Fruit fly (Drosophila melanogaster) whole organism, wandering third instar larva: ENCODE results near the gene Tfb5.

Experiments used
- Abd-B ChIP-seq: fragments of >200 bp; optimal IDR thresholded peaks from 2 replicates; lab custom pipeline; 2017; ENCODE audit warnings: missing biosample characterization, missing genetic modification characterization
- CrebA ChIP-seq: fragments of 200-800 bp; sonication (Bioruptor generic); optimal IDR thresholded peaks from 2 replicates; lab custom pipeline; 2016; ENCODE audit warnings: missing biosample characterization, mild to moderate bottlenecking, missing genetic modification characterization, borderline replicate concordance
- Dfd ChIP-seq: fragments of >200 bp; optimal IDR thresholded peaks from 2 replicates; lab custom pipeline; 2017; ENCODE audit warnings: missing biosample characterization, missing genetic modification characterization
- Dif ChIP-seq: fragments of 200-275, 200-300 bp; sonication (Bioruptor generic); optimal IDR thresholded peaks from 2 replicates; lab custom pipeline; 2018; ENCODE audit warnings: missing biosample characterization, missing genetic modification characterization; ENCODE audit not compliant: partially characterized antibody
- GATAd ChIP-seq: sonication (Bioruptor generic); optimal IDR thresholded peaks from 2 replicates; lab custom pipeline; 2016; ENCODE audit warnings: missing biosample characterization, missing genetic modification characterization
- HLH106 ChIP-seq: fragments of 200-800 bp; optimal IDR thresholded peaks from 3 replicates; lab custom pipeline; 2019; ENCODE audit warnings: missing biosample characterization, mild to moderate bottlenecking, missing genetic modification characterization, moderate library complexity
- Hnf4 ChIP-seq: fragments of 200-800 bp; sonication (Bioruptor generic); optimal IDR thresholded peaks from 2 replicates; lab custom pipeline; 2016; ENCODE audit warnings: missing biosample characterization, mild to moderate bottlenecking, missing genetic modification characterization
- Hr78 ChIP-seq: fragments of >200 bp; optimal IDR thresholded peaks from 2 replicates; lab custom pipeline; 2017; ENCODE audit warnings: missing biosample characterization, missing genetic modification characterization
- Jra ChIP-seq: sonication (Bioruptor generic); optimal IDR thresholded peaks from 2 replicates; lab custom pipeline; 2016; ENCODE audit warnings: missing biosample characterization, missing genetic modification characterization
- Mio ChIP-seq: sonication (Bioruptor generic); optimal IDR thresholded peaks from 2 replicates; lab custom pipeline; 2016; ENCODE audit warnings: missing biosample characterization, missing genetic modification characterization
- Myc ChIP-seq: fragments of >200 bp; optimal IDR thresholded peaks from 2 replicates; lab custom pipeline; 2017
- N ChIP-seq: fragments of >200 bp; optimal IDR thresholded peaks from 2 replicates; lab custom pipeline; 2018; ENCODE audit warnings: missing biosample characterization, missing external identifiers, missing genetic modification characterization
- Rel ChIP-seq, 2 experiments: fragments of 200-800 bp; sonication (Bioruptor generic) in 1 of 2; optimal IDR thresholded peaks; 2 replicates in 1 of 2; 3 replicates in 1 of 2; lab custom pipeline; 2016 to 2019; ENCODE audit warnings: mild to moderate bottlenecking in 2 of 2, missing biosample characterization in 2 of 2, missing genetic modification characterization in 2 of 2, moderate library complexity in 1 of 2
- Sp1 ChIP-seq: fragments of 200-800 bp; sonication (Bioruptor generic); optimal IDR thresholded peaks from 3 replicates; lab custom pipeline; 2019; ENCODE audit warnings: missing biosample characterization, mild to moderate bottlenecking, missing genetic modification characterization, moderate library complexity
- Vsx2 ChIP-seq: fragments of 200-300, 225-300 bp; sonication (Bioruptor generic); optimal IDR thresholded peaks from 2 replicates; lab custom pipeline; 2018; ENCODE audit warnings: missing biosample characterization, missing genetic modification characterization; ENCODE audit not compliant: partially characterized antibody
- br ChIP-seq: fragments of 200-800 bp; sonication (Bioruptor generic); optimal IDR thresholded peaks from 2 replicates; lab custom pipeline; 2016; ENCODE audit warnings: missing biosample characterization, missing genetic modification characterization
- brk ChIP-seq: fragments of 200-800 bp; sonication (Bioruptor generic); optimal IDR thresholded peaks from 2 replicates; lab custom pipeline; 2016; ENCODE audit warnings: missing biosample characterization, mild to moderate bottlenecking, missing genetic modification characterization
- dl ChIP-seq, 2 experiments: fragments of 175-275, 200-275 bp in 1 of 2; fragments of 200-275 bp in 1 of 2; sonication (Bioruptor generic); optimal IDR thresholded peaks; lab custom pipeline; 2018; ENCODE audit warnings: mild to moderate bottlenecking in 2 of 2, missing biosample characterization in 2 of 2, missing genetic modification characterization in 2 of 2, moderate library complexity in 2 of 2; ENCODE audit not compliant: partially characterized antibody in 2 of 2, insufficient read depth in 1 of 2
- dmrt93B ChIP-seq: fragments of 200-800 bp; sonication (Bioruptor generic); optimal IDR thresholded peaks from 2 replicates; lab custom pipeline; 2018; ENCODE audit warnings: missing biosample characterization, mild to moderate bottlenecking, missing genetic modification characterization
- ey ChIP-seq: fragments of 200-800 bp; sonication (Bioruptor generic); optimal IDR thresholded peaks from 2 replicates; lab custom pipeline; 2016; ENCODE audit warnings: missing biosample characterization, missing genetic modification characterization
- h ChIP-seq: fragments of 200-800 bp; sonication (Bioruptor generic); optimal IDR thresholded peaks from 3 replicates; lab custom pipeline; 2016; ENCODE audit warnings: missing biosample characterization, mild to moderate bottlenecking, missing genetic modification characterization
- jim ChIP-seq: fragments of 175-275, 200-325 bp; sonication (Bioruptor generic); optimal IDR thresholded peaks from 2 replicates; lab custom pipeline; 2016; ENCODE audit warnings: missing biosample characterization, mild to moderate bottlenecking, missing genetic modification characterization
- pan ChIP-seq: fragments of >200 bp; optimal IDR thresholded peaks from 2 replicates; lab custom pipeline; 2017
- psq ChIP-seq: fragments of 200-800 bp; sonication (Bioruptor generic); optimal IDR thresholded peaks from 3 replicates; lab custom pipeline; 2017; ENCODE audit warnings: missing biosample characterization, mild to moderate bottlenecking, missing genetic modification characterization, moderate library complexity
- rgr ChIP-seq: fragments of 200-800 bp; sonication (Bioruptor generic); optimal IDR thresholded peaks from 3 replicates; lab custom pipeline; 2016; ENCODE audit warnings: missing biosample characterization, mild to moderate bottlenecking, missing genetic modification characterization
- sage ChIP-seq: fragments of 200-800 bp; sonication (Bioruptor generic); optimal IDR thresholded peaks from 2 replicates; lab custom pipeline; 2016; ENCODE audit warnings: missing biosample characterization, mild to moderate bottlenecking, missing genetic modification characterization
- sv ChIP-seq: fragments of 200-800 bp; sonication (Bioruptor generic); optimal IDR thresholded peaks from 3 replicates; lab custom pipeline; 2016; ENCODE audit warnings: missing biosample characterization, missing genetic modification characterization
- woc ChIP-seq: sonication (Bioruptor generic); optimal IDR thresholded peaks from 2 replicates; lab custom pipeline; 2016; ENCODE audit warnings: missing biosample characterization, mild to moderate bottlenecking, missing genetic modification characterization

Tfb5 gene

DNA sequence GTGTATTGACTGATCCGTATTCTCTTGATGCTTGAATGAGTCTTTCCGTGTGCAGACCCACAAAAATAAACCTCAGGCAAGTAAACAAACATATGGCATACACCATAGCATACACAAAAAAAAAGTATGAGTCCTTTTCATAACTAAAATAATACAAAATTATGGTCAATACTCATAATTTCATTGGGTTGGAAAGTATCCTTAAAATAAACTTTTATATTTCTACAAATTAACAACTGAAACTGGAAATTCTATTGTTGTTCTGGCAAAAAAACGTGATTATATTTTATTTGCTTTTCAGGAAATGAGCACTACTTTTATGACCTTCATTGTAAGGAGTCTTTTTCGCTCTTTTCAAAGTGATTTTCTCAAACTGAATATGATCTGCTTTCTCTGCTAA is 31.4 kb upstream of the Tfb5 start:
- TF ChIP-seq Myc (lab: Kevin White, UChicago), result no peak
- no peak for TF ChIP-seq Jra (GFP tag; lab: Kevin White, UChicago)
- no peak for TF ChIP-seq HLH106 (tag; lab: Kevin White, UChicago)
- no peak for TF ChIP-seq sv (GFP tag; lab: Kevin White, UChicago)
- no peak for TF ChIP-seq brk (GFP tag; lab: Kevin White, UChicago)

DNA sequence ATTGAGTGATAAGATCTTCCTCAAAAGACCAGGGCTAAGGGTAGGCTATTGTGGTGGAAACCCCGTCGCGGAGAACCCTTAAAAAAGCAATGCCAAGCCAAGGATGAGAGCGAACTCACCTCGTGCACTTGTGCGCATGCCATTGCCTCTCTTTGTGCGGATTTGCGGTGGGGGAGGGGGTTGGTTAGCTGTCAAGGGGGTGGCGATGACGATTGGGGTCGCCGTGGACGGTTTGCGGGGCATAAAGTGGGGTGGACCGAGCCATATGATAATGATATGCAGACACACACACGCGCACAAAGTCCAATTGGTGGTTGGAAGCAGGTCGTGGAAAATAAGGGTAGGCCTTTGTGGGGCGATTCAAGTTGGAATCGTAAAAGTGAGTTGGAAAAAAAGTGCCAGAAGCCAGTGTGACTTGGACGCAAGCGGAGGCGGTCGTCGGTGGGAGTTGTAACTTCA is 26.8 kb upstream of the Tfb5 start, which contains the start of the genes CG14042 and SP555:
Gene CG14042, plus strand, starts transcription at position 308 of the 459 bp plus-strand sequence.
Gene SP555, plus strand, starts transcription at position 308 of the 459 bp plus-strand sequence.
- TF ChIP-seq Abd-B (GFP tag; lab: Kevin White, UChicago) (no peak), Dif (GFP tag; lab: Kevin White, UChicago) (no peak), ey (GFP tag; lab: Kevin White, UChicago) (no peak), Dfd (GFP tag; lab: Kevin White, UChicago) (no peak), pan (no peak), Sp1 (GFP tag; lab: Kevin White, UChicago) (no peak), Mio (GFP tag; lab: Kevin White, UChicago) (no peak), sv (GFP tag; lab: Kevin White, UChicago) (no peak), sage (no peak), CrebA (GFP tag; lab: Kevin White, UChicago) (no peak), Rel (GFP tag; optimal IDR thresholded peaks at IDR 0.05; lab: Kevin White, UChicago) (no peak), Rel (tag; optimal IDR thresholded peaks at IDR 0.05; lab: Kevin White, UChicago) (no peak), GATAd (GFP tag; lab: Kevin White, UChicago) (no peak)
- TF ChIP-seq, all 38 proteins: peak for 0

DNA sequence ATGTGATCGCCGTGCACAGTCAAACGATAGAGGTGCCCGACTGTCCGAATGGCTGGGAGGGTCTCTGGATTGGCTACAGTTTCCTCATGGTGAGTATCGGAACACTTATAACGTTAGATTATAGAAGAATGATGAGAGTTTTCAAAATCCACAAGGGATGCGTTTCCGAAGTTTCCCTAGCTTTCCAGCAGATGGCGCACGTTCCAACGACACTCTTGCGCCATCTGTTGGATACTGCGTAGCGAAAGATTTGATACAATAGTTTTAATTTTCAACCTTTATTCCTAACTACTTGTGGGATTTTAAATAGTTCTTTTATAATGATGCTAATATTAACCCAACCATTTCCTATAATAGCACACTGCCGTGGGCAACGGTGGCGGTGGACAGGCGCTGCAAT is 25.5 kb upstream of the Tfb5 start:
- TF ChIP-seq dl (GFP tag; optimal IDR thresholded peaks at IDR 0.05; lab: Kevin White, UChicago; ENCODE audit: insufficient read depth in 1 of 2, partially characterized antibody in 2 of 2) (no peak), HLH106 (tag; lab: Kevin White, UChicago) (no peak)

DNA sequence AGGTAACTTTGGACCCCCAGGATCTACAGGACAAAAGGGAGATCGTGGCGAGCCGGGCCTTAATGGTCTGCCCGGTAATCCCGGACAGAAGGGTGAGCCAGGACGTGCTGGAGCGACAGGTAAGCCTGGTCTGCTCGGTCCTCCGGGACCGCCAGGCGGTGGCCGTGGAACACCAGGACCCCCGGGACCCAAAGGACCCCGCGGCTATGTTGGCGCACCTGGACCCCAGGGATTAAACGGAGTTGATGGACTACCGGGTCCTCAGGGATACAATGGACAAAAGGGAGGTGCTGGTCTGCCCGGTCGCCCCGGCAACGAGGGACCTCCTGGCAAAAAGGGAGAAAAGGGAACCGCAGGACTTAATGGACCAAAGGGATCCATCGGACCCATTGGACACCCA is 21.3 kb upstream of the Tfb5 start:
- TF ChIP-seq Abd-B (GFP tag; lab: Kevin White, UChicago), result no peak
- TF ChIP-seq Dfd (GFP tag; lab: Kevin White, UChicago), result peak; percentile 96
- TF ChIP-seq HLH106 (tag; lab: Kevin White, UChicago), result no peak
- TF ChIP-seq GATAd (GFP tag; lab: Kevin White, UChicago), result no peak
- no peak for TF ChIP-seq CrebA (GFP tag; lab: Kevin White, UChicago)

DNA sequence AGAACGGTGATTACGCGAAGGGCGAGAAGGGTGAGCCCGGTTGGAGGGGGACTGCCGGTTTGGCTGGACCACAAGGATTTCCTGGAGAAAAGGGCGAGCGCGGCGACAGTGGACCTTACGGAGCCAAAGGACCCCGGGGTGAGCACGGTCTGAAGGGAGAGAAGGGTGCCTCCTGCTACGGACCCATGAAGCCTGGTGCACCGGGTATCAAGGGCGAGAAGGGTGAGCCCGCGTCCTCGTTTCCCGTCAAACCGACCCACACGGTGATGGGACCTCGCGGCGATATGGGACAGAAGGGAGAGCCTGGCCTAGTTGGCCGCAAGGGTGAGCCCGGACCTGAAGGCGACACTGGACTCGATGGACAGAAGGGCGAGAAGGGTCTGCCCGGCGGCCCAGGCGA is 20.8 kb upstream of the Tfb5 start:
- TF ChIP-seq Dfd (GFP tag; lab: Kevin White, UChicago), result no peak
- TF ChIP-seq rgr (GFP tag; lab: Kevin White, UChicago), result no peak
- no peak for TF ChIP-seq Myc (lab: Kevin White, UChicago)
- TF ChIP-seq Vsx2 (GFP tag; lab: Kevin White, UChicago), result no peak
- no peak for TF ChIP-seq ey (GFP tag; lab: Kevin White, UChicago)
- no peak for TF ChIP-seq dmrt93B (GFP tag; lab: Kevin White, UChicago)
- TF ChIP-seq CrebA (GFP tag; lab: Kevin White, UChicago), result no peak
- no peak for TF ChIP-seq HLH106 (tag; lab: Kevin White, UChicago)

DNA sequence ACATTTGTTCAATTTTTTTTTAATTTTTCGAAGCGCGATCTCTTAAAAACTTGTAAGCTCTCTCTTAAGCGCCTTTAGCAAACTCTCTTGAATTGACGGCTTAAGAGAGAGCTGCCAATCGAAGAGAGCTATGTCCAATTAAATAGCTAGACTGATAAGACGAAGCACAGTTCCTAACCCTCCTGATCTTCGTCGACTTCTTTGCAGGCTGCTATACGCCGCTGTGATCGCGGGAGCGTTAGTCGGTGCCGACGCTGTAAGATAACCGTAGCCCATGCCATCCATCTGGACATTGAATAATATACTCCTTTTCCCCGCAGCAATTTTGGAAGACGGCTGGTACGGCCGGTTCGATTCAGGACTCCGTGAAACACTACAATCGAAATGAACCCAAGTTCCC is 19.9 kb upstream of the Tfb5 start:
- TF ChIP-seq ey (GFP tag; lab: Kevin White, UChicago), result no peak
- no peak for TF ChIP-seq br (GFP tag; lab: Kevin White, UChicago)
- TF ChIP-seq h (GFP tag; lab: Kevin White, UChicago), result no peak
- TF ChIP-seq dmrt93B (GFP tag; lab: Kevin White, UChicago), result no peak
- TF ChIP-seq Dfd (GFP tag; lab: Kevin White, UChicago), result no peak
- TF ChIP-seq psq (GFP tag; lab: Kevin White, UChicago), result no peak
- TF ChIP-seq jim, result no peak
- no peak for TF ChIP-seq Hr78 (GFP tag; lab: Kevin White, UChicago)
- TF ChIP-seq Hnf4 (GFP tag; lab: Kevin White, UChicago), result no peak
- no peak for TF ChIP-seq woc (GFP tag; lab: Kevin White, UChicago)
- TF ChIP-seq N (GFP tag; lab: Kevin White, UChicago), result no peak
- no peak for TF ChIP-seq Sp1 (GFP tag; lab: Kevin White, UChicago)
- no peak for TF ChIP-seq Jra (GFP tag; lab: Kevin White, UChicago)
